Worm (Caenorhabditis elegans) whole organism, L1 larva: ENCODE data around the gene wrt-2.

Experiments
- ama-1 ChIP-seq: fragments of 150-350 bp; optimal IDR thresholded peaks from 2 replicates; lab custom pipeline; 2014
- blmp-1 ChIP-seq: fragments of 150-350 bp; optimal IDR thresholded peaks from 2 replicates; lab custom pipeline; 2014; ENCODE audit warnings: missing biosample characterization, missing genetic modification characterization
- ces-1 ChIP-seq: fragments of 150-350 bp; optimal IDR thresholded peaks from 2 replicates; lab custom pipeline; 2014; ENCODE audit warnings: missing biosample characterization, missing genetic modification reagents, missing genetic modification characterization
- efl-1 ChIP-seq, 4 experiments: fragments of 150-350 bp; optimal IDR thresholded peaks in 3 of 4; peaks in 1 of 4; 1 replicate in 1 of 4; 2 replicates in 3 of 4; lab custom pipeline; 2014; ENCODE audit warnings: missing biosample characterization in 2 of 4, missing genetic modification characterization in 2 of 4, missing genetic modification reagents in 2 of 4
- lin-35 ChIP-seq, 2 experiments: fragments of 150-350 bp; optimal IDR thresholded peaks; 2 replicates each; lab custom pipeline; 2014; ENCODE audit warnings: missing biosample characterization in 2 of 2, missing genetic modification characterization in 2 of 2, missing genetic modification reagents in 2 of 2
- lsy-2 ChIP-seq, 2 experiments: fragments of 150-350 bp; optimal IDR thresholded peaks; 2 replicates each; lab custom pipeline; 2014; ENCODE audit warnings: missing biosample characterization in 2 of 2, missing genetic modification characterization in 2 of 2
- nhr-11 ChIP-seq: fragments of 150-350 bp; optimal IDR thresholded peaks from 2 replicates; lab custom pipeline; 2014; ENCODE audit warnings: missing biosample characterization, missing genetic modification characterization
- nhr-28 ChIP-seq: fragments of 150-350 bp; optimal IDR thresholded peaks from 2 replicates; lab custom pipeline; 2014; ENCODE audit warnings: missing biosample characterization, missing genetic modification characterization
- nhr-90 ChIP-seq: sonication (generic microtip); optimal IDR thresholded peaks from 2 replicates; lab custom pipeline; 2016; ENCODE audit warnings: mild to moderate bottlenecking, missing genetic modification characterization, missing compliant biosample characterization; ENCODE audit not compliant: poor library complexity
- unc-62 ChIP-seq: fragments of 150-350 bp; optimal IDR thresholded peaks from 2 replicates; lab custom pipeline; 2014; ENCODE audit warnings: missing biosample characterization, missing genetic modification reagents, missing genetic modification characterization

- TF ChIP-seq unc-62 (GFP tag; lab: Kevin White, UChicago): no peak
- TF ChIP-seq nhr-11 (tag; lab: Kevin White, UChicago): peak; percentile 65
- TF ChIP-seq ces-1 (GFP tag; lab: Kevin White, UChicago): no peak
- TF ChIP-seq nhr-90 (tag; lab: Kevin White, UChicago): peak; percentile 94
- TF ChIP-seq lsy-2 (tag; optimal IDR thresholded peaks at IDR 0.05; lab: Kevin White, UChicago): peak; percentile 85 to 89
- peak; percentile 77 for TF ChIP-seq blmp-1
- TF ChIP-seq lin-35 (GFP tag; optimal IDR thresholded peaks at IDR 0.05; lab: Kevin White, UChicago): peak; percentile 74 to 89
- peak; percentile 29 for TF ChIP-seq ama-1 (lab: Kevin White, UChicago)
- no peak for TF ChIP-seq nhr-28 (tag; lab: Kevin White, UChicago)
- peak; percentile 75 to 79 for TF ChIP-seq efl-1 (optimal IDR thresholded peaks at IDR 0.05; lab: Kevin White, UChicago)
- TF ChIP-seq efl-1 (GFP tag; optimal IDR thresholded peaks at IDR 0.05 in 1 of 2; lab: Kevin White, UChicago): peak; percentile 64 to 96
Observed at ce11 chrX:3099832-3100231, 5.7 kb upstream of the wrt-2 start, which contains the start of gene sec-3.
